Worm (Caenorhabditis elegans) whole organism, young adult: Measurements from ENCODE around the gene gur-3.

Experiments
- C17E4.6 ChIP-seq: fragments of 200-800 bp; sonication (Bioruptor generic); IDR thresholded peaks from 2 replicates; pipeline ENCODE4 v1.3.6; 2022; ENCODE audit warnings: missing genetic modification reagents, missing genetic modification characterization, missing compliant biosample characterization
- D2030.7 ChIP-seq: fragments of 200-800 bp; sonication (Bioruptor generic); IDR thresholded peaks from 2 replicates; pipeline ENCODE4 v1.3.6; 2022; ENCODE audit warnings: missing genetic modification reagents, missing genetic modification characterization, missing compliant biosample characterization
- F23B12.7 ChIP-seq: sonication (generic microtip); optimal IDR thresholded peaks from 2 replicates; lab custom pipeline; 2017; ENCODE audit warnings: missing genetic modification characterization, mild to moderate bottlenecking, missing compliant biosample characterization, antibody characterized with exemption, moderate library complexity; ENCODE audit not compliant: insufficient read depth
- F33H1.4 ChIP-seq: fragments of 200-800 bp; sonication (Bioruptor generic); IDR thresholded peaks from 2 replicates; pipeline ENCODE4 v1.3.6; 2022; ENCODE audit warnings: missing genetic modification reagents, missing genetic modification characterization, missing compliant biosample characterization
- F37B4.10 ChIP-seq: fragments of 200-800 bp; sonication (Bioruptor generic); IDR thresholded peaks from 2 replicates; pipeline ENCODE4 v1.3.6; 2022; ENCODE audit warnings: missing genetic modification characterization, missing compliant biosample characterization
- Y53F4B.3 ChIP-seq: fragments of 200-800 bp; sonication (Bioruptor generic); IDR thresholded peaks from 2 replicates; pipeline ENCODE4 v1.3.6; 2022; ENCODE audit warnings: missing genetic modification reagents, missing genetic modification characterization, missing compliant biosample characterization
- Y53G8AR.9 ChIP-seq: fragments of 200-800 bp; sonication (Bioruptor generic); conservative IDR thresholded peaks from 2 replicates; pipeline ENCODE4 v1.3.6; 2022; ENCODE audit warnings: missing genetic modification reagents, missing genetic modification characterization, missing compliant biosample characterization
- Y67H2A.10 ChIP-seq: fragments of 200-800 bp; sonication (Bioruptor generic); conservative IDR thresholded peaks from 2 replicates; pipeline ENCODE4 v1.3.6; 2022; ENCODE audit warnings: missing genetic modification reagents, missing genetic modification characterization, missing compliant biosample characterization
- akir-1 ChIP-seq: fragments of 200-800 bp; sonication (Bioruptor generic); optimal IDR thresholded peaks from 2 replicates; lab custom pipeline; 2018; ENCODE audit warnings: mild to moderate bottlenecking, missing genetic modification characterization, moderate library complexity, missing compliant biosample characterization
- ama-1 ChIP-seq, 3 experiments: fragments of 150-350 bp in 1 of 3; sonication (generic microtip) in 2 of 3; optimal IDR thresholded peaks; 2 replicates each; lab custom pipeline; 2014 to 2018; ENCODE audit warnings: missing biosample characterization in 2 of 3, missing genetic modification characterization in 2 of 3, missing genetic modification reagents in 2 of 3
- attf-5 ChIP-seq: fragments of 200-800 bp; sonication (Bioruptor generic); optimal IDR thresholded peaks from 2 replicates; lab custom pipeline; 2018; ENCODE audit warnings: mild to moderate bottlenecking, missing genetic modification characterization, missing compliant biosample characterization
- ccch-3 ChIP-seq: fragments of 200-800 bp; sonication (Bioruptor generic); optimal IDR thresholded peaks from 2 replicates; lab custom pipeline; 2018; ENCODE audit warnings: mild to moderate bottlenecking, missing genetic modification characterization, missing compliant biosample characterization
- cebp-1 ChIP-seq, 2 experiments: fragments of 200-800 bp in 1 of 2; sonication (Bioruptor generic) in 1 of 2; sonication (generic microtip) in 1 of 2; IDR thresholded peaks in 1 of 2; optimal IDR thresholded peaks in 1 of 2; 2 replicates each; pipeline versions ENCODE4 v1.3.6 to Lab custom; 2017 to 2022; ENCODE audit warnings: missing compliant biosample characterization in 2 of 2, missing genetic modification characterization in 2 of 2, mild to moderate bottlenecking in 1 of 2, missing genetic modification reagents in 1 of 2, moderate library complexity in 1 of 2
- cebp-2 ChIP-seq: fragments of 200-800 bp; sonication (Bioruptor generic); IDR thresholded peaks from 2 replicates; pipeline ENCODE4 v1.3.6; 2022; ENCODE audit warnings: missing genetic modification characterization, missing compliant biosample characterization
- die-1 ChIP-seq: sonication (generic microtip); optimal IDR thresholded peaks from 2 replicates; lab custom pipeline; 2016; ENCODE audit warnings: missing genotype, mild to moderate bottlenecking, missing genetic modification characterization, missing compliant biosample characterization
- dox-1 ChIP-seq: fragments of 200-800 bp; sonication (Bioruptor generic); IDR thresholded peaks from 2 replicates; pipeline ENCODE4 v1.3.6; 2022; ENCODE audit warnings: missing genetic modification reagents, missing genetic modification characterization, missing compliant biosample characterization
- efl-1 ChIP-seq: fragments of 150-350 bp; optimal IDR thresholded peaks from 2 replicates; lab custom pipeline; 2014; ENCODE audit warnings: missing biosample characterization, missing genetic modification reagents, missing genetic modification characterization
- ets-4 ChIP-seq: fragments of 200-800 bp; sonication (Bioruptor generic); optimal IDR thresholded peaks from 2 replicates; lab custom pipeline; 2018; ENCODE audit warnings: mild to moderate bottlenecking, missing genetic modification characterization, missing compliant biosample characterization
- hmg-1.2 ChIP-seq: fragments of 200-800 bp; sonication (Bioruptor generic); IDR thresholded peaks from 2 replicates; pipeline ENCODE4 v1.3.6; 2022; ENCODE audit warnings: missing genetic modification reagents, missing genetic modification characterization, missing compliant biosample characterization
- hsf-1 ChIP-seq: fragments of 200-800 bp; sonication (Bioruptor generic); IDR thresholded peaks from 2 replicates; pipeline ENCODE4 v1.3.6; 2022; ENCODE audit warnings: missing genetic modification reagents, missing genetic modification characterization, missing compliant biosample characterization
- madf-3 ChIP-seq: fragments of 200-800 bp; sonication (Bioruptor generic); IDR thresholded peaks from 2 replicates; pipeline ENCODE4 v1.3.6; 2022; ENCODE audit warnings: missing genetic modification reagents, missing genetic modification characterization, missing compliant biosample characterization
- madf-6 ChIP-seq: fragments of 200-800 bp; sonication (Bioruptor generic); IDR thresholded peaks from 2 replicates; pipeline ENCODE4 v1.3.6; 2022; ENCODE audit warnings: missing genetic modification reagents, missing genetic modification characterization, missing compliant biosample characterization
- madf-8 ChIP-seq: fragments of 200-800 bp; sonication (Bioruptor generic); conservative IDR thresholded peaks from 2 replicates; pipeline ENCODE4 v1.3.6; 2022; ENCODE audit warnings: missing genetic modification reagents, missing genetic modification characterization, missing compliant biosample characterization
- nfya-1 ChIP-seq: sonication (generic microtip); optimal IDR thresholded peaks from 2 replicates; lab custom pipeline; 2017; ENCODE audit warnings: antibody characterized with exemption, missing compliant biosample characterization, missing genetic modification characterization, borderline replicate concordance; ENCODE audit not compliant: insufficient read depth
- nfyb-1 ChIP-seq: fragments of 200-800 bp; sonication (Bioruptor generic); IDR thresholded peaks from 2 replicates; pipeline ENCODE4 v1.3.6; 2022; ENCODE audit warnings: missing genetic modification reagents, missing genetic modification characterization, missing compliant biosample characterization
- nhr-27 ChIP-seq: fragments of 200-800 bp; sonication (Bioruptor generic); optimal IDR thresholded peaks from 2 replicates; lab custom pipeline; 2018; ENCODE audit warnings: mild to moderate bottlenecking, missing genetic modification characterization, moderate library complexity, missing compliant biosample characterization
- nhr-80 ChIP-seq: sonication (generic microtip); optimal IDR thresholded peaks from 2 replicates; lab custom pipeline; 2016; ENCODE audit warnings: missing genetic modification characterization, missing compliant biosample characterization
- snpc-1.3 ChIP-seq: sonication (generic microtip); optimal IDR thresholded peaks from 2 replicates; lab custom pipeline; 2017; ENCODE audit warnings: missing genetic modification characterization, mild to moderate bottlenecking, missing compliant biosample characterization, antibody characterized with exemption, moderate library complexity, missing genotype, missing genetic modification reagents; ENCODE audit not compliant: insufficient read depth
- xnd-1 ChIP-seq: sonication (generic microtip); optimal IDR thresholded peaks from 2 replicates; lab custom pipeline; 2016; ENCODE audit warnings: missing genotype, missing genetic modification reagents, missing genetic modification characterization, missing compliant biosample characterization

The gur-3 gene

DNA sequence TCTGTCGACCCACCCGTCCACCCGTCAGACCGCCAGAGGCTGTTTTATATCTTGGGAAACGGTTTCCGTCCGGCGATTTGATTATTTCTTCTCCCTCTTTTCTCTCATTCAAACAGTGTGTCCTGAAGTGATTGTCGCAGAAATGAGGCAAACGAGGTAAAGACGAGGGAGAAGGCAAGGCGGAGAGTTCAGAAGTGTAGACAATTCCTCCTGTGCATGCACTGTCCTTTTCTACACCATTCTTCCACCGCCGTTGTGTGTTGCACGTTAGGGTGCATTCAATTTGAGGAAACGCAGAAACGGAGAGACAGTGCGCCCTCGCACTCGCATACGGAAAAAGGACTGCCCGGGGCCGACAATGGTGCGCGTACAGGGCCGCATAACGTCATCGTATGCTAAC, 10.4 kb downstream of the gur-3 start:
- no peak for TF ChIP-seq cebp-1 (GFP tag; IDR thresholded peaks at IDR 0.05; lab: Robert Waterston, UW)
- TF ChIP-seq cebp-1 (tag; optimal IDR thresholded peaks at IDR 0.05; lab: Kevin White, UChicago), result peak; percentile 30
- TF ChIP-seq attf-5 (GFP tag; lab: Kevin White, UChicago), result peak; percentile 3
- TF ChIP-seq hmg-1.2 (GFP tag; lab: Robert Waterston, UW), result peak; percentile 54; the same call in 1 of the 2 replicates
- TF ChIP-seq nhr-80, result peak; percentile 81
- TF ChIP-seq snpc-1.3 (tag; lab: Kevin White, UChicago), result no peak
- 0 out of 2 replicates have a peak, but pooled peaks have one; percentile 20 for TF ChIP-seq nfyb-1 (GFP tag; lab: Robert Waterston, UW)
- TF ChIP-seq ets-4 (GFP tag; lab: Kevin White, UChicago), result peak; percentile 77
- no peak for TF ChIP-seq F37B4.10 (GFP tag; lab: Robert Waterston, UW)
- no peak for TF ChIP-seq F33H1.4 (GFP tag; lab: Robert Waterston, UW)
- TF ChIP-seq dox-1, result peak; percentile 81
- 0 out of 2 replicates have a peak, but pooled peaks have one; percentile 7 for TF ChIP-seq madf-6 (GFP tag; lab: Robert Waterston, UW)

- TF ChIP-seq efl-1 (no peak), nhr-27 (tag; lab: Kevin White, UChicago) (no peak), Y67H2A.10 (GFP tag; lab: Robert Waterston, UW) (no peak), madf-3 (GFP tag; lab: Robert Waterston, UW) (no peak), D2030.7 (GFP tag; lab: Robert Waterston, UW) (no peak), dox-1 (no peak), die-1 (tag; lab: Kevin White, UChicago) (no peak), Y53G8AR.9 (no peak), nfya-1 (tag; lab: Kevin White, UChicago) (no peak)
Measured at ce11 chrX:10395177-10395576, 10.9 kb downstream of the gur-3 start.

- TF ChIP-seq die-1 (tag; lab: Kevin White, UChicago) (no peak), nfyb-1 (GFP tag; lab: Robert Waterston, UW) (no peak), hsf-1 (GFP tag; lab: Robert Waterston, UW) (0 out of 2 replicates have a peak, but pooled peaks have one; percentile 13), cebp-1 (GFP tag; IDR thresholded peaks at IDR 0.05; lab: Robert Waterston, UW) (no peak), cebp-1 (tag; optimal IDR thresholded peaks at IDR 0.05; lab: Kevin White, UChicago) (peak; percentile 29), nhr-80 (peak; percentile 63), dox-1 (peak; percentile 62; the same call in 1 of the 2 replicates), ccch-3 (GFP tag; lab: Kevin White, UChicago) (no peak), akir-1 (GFP tag; lab: Kevin White, UChicago) (no peak), D2030.7 (GFP tag; lab: Robert Waterston, UW) (no peak), Y53F4B.3 (GFP tag; lab: Robert Waterston, UW) (no peak), F23B12.7 (tag; lab: Kevin White, UChicago) (no peak)
Measured at ce11 chrX:10394238-10394637, 11.9 kb downstream of the gur-3 start.

ce11 chrX:10393362-10393761, 12.7 kb downstream of the gur-3 start:
- no peak for TF ChIP-seq xnd-1 (tag; lab: Kevin White, UChicago)
- no peak for TF ChIP-seq cebp-2 (GFP tag; lab: Robert Waterston, UW)

DNA sequence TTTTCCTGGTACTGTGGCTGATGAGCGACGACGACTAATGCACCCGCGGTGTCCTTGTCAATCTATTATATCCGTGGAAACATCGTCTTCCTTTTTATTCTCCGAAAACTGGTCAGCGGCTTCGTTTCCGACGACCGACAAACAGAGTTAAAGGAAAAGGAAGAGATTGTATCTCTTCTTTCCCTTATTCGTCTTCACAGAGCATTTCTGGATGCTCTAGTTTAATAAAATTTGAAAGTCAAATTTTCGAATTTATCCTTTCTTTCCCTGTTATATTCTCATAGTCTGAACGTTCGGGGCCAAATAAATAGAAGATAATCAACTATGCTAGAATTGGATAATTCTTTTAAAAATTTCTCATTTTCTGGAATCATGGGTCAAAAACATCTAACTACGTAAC, 13.3 kb downstream of the gur-3 start:
- TF ChIP-seq madf-8 (no peak), ccch-3 (GFP tag; lab: Kevin White, UChicago) (no peak), F23B12.7 (tag; lab: Kevin White, UChicago) (no peak), cebp-2 (GFP tag; lab: Robert Waterston, UW) (no peak), die-1 (tag; lab: Kevin White, UChicago) (no peak), ama-1 (optimal IDR thresholded peaks at IDR 0.05; lab: Kevin White, UChicago) (no peak), ama-1 (GFP tag; optimal IDR thresholded peaks at IDR 0.05; lab: Kevin White, UChicago) (no peak), nfya-1 (tag; lab: Kevin White, UChicago) (no peak), C17E4.6 (no peak)
